Worm (Caenorhabditis elegans) whole organism, dauer: ENCODE data around the gene F53B2.5.

Experiments
- unc-62 ChIP-seq: sonication (generic microtip); optimal IDR thresholded peaks from 2 replicates; lab custom pipeline; 2017; ENCODE audit warnings: missing biosample characterization, missing genetic modification reagents, missing genetic modification characterization

The F53B2.5 gene

DNA sequence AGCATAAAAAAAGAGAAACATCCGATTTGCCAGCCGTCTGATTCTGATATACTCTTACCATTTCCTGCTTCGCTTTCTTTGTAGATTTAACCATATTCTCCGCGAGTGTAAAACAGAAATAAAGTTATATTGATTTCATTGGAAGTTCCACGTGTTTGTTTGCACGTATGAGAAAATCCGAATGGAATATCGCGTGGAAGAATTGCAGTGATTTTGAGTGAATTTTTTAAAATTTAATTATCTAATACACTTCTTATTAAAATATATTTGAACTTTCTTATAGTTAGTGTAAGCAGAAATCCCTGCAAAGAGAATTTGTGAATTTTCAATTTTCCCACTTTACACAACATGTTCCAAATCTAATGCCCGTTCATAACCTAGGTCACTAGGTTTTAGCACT is at the start of gene F53B2.5:
F53B2.5 (minus strand) TSS at position 101 of the 400 bp plus-strand sequence.
- TF ChIP-seq unc-62 (GFP tag; lab: Kevin White, UChicago) = no peak

ce11 chrIV:12574265-12574664 is 43.3 kb upstream of the F53B2.5 start:
- no peak for TF ChIP-seq unc-62 (GFP tag; lab: Kevin White, UChicago)

DNA sequence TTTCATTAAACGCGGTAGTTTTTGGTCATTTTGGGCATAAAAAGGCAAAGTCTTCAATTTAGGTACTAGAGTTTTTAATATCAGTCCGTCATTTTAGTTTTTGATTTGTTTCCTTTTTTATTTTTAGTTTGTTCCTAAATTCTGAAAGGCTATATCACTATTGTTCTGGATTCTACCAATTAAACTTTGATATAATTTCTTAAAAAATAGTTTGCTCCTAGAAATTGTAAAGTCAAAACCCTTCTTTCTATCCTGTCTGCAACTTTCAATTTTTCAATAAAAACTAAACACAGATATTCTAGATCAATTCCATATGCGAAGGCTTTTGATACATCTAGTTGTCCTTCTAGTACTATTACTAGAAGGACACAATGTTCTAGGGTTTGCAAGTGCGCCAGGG is 42.1 kb upstream of the F53B2.5 start, which contains the start of gene K08E7.5:
K08E7.5 (plus strand) TSS at position 301 of the 400 bp plus-strand sequence.
- TF ChIP-seq unc-62 (GFP tag; lab: Kevin White, UChicago) = no peak

DNA sequence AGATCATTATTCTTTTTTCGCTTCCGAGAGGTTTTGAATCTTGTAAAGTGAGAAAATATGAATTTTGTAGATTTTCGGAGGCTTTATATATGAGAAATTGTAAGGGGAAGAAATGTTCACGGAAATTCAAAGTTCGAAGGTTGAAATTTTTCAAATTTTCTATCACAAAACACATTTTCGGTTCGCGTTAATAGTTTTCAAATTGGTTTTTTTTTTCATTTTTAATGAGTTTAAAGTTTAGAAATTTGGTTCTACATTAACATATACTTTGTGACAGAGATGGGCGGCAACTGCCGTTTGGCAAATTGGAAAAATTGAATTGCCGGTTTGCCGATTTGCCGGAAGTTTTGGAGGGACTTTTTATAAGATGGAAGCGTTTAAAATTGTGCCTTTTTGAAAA is 40.1 kb upstream of the F53B2.5 start, which contains the start of gene K08E7.4:
K08E7.4 (minus strand) TSS at position 101 of the 400 bp plus-strand sequence.
- no peak for TF ChIP-seq unc-62 (GFP tag; lab: Kevin White, UChicago)

ce11 chrIV:12570546-12570945 is 39.6 kb upstream of the F53B2.5 start:
- no peak for TF ChIP-seq unc-62 (GFP tag; lab: Kevin White, UChicago)

DNA sequence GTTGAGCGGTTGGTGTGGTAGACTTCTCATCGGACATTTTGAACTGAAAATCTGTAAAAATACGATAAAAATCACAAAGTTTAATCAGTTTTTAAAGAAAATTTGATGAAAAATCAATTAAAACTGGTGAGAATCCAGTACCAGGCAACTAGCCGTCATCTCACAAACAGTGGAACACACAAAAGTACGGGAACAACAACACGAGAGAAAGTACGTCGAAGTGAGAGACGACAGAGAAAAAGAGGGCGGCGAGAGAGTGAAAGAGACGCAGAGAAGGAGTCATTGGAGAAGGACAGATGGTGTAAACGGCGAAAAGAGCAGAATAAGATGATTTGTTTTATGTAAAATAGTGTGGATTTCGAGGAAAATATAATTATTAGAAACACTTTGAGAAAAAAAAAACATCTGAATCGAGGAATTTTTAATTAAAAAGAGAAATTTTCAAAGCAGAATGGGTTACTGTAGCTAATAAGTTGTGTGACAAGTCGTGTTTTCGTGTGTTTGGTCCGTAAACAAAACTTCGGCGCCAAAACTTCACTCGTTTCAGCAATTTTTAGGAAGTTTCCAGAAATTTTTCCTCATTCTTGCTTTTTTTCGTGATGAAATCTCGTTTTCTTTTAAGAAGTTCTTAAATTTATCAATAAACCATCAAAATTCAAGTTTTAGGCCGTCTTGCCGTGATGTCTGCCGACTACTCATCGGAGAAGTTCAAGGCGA is 36.4 kb upstream of the F53B2.5 start, which contains the start of the genes hsb-1 and let-99:
hsb-1 (minus strand) TSS at position 51 of the 717 bp plus-strand sequence.
let-99 (plus strand) TSS at position 667 of the 717 bp plus-strand sequence.
- no peak for TF ChIP-seq unc-62 (GFP tag; lab: Kevin White, UChicago)

ce11 chrIV:12565933-12566540 is 35.1 kb upstream of the F53B2.5 start, which contains the start of gene eak-7:
Gene eak-7, minus strand, starts transcription at chrIV:12565983.
- no peak for TF ChIP-seq unc-62 (GFP tag; lab: Kevin White, UChicago)

- no peak for TF ChIP-seq unc-62 (GFP tag; lab: Kevin White, UChicago)
Observed at ce11 chrIV:12560568-12560967, 29.6 kb upstream of the F53B2.5 start, which contains the start of gene snb-7. Gene snb-7, plus strand, starts transcription at chrIV:12560868.

ce11 chrIV:12558925-12559450 is 28.0 kb upstream of the F53B2.5 start, which contains the start of the genes ZK795.2 and ZK795.3:
Gene ZK795.2, minus strand, starts transcription at chrIV:12558975.
Gene ZK795.3, plus strand, starts transcription at chrIV:12559365.
- no peak for TF ChIP-seq unc-62 (GFP tag; lab: Kevin White, UChicago)

DNA sequence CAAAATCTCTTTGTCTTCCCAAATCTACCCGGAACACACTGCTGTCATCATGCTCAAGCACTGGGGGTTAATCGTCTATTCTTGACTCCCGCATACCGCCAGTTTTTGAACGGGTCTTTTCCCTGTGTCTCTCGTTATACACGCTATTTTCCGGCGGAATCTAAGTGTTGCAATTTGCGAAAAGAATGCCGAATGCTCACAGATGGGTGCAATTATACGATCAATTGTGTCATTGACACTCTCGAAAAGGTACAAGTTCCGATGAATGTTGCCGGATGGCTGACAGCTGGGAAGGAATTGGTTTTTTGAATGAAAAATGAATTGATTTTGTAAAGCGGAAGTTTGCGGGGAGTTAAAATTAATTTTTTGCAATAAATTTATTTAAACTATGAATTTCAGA is 21.0 kb upstream of the F53B2.5 start:
- no peak for TF ChIP-seq unc-62 (GFP tag; lab: Kevin White, UChicago)

ce11 chrIV:12549014-12549413 is 18.1 kb upstream of the F53B2.5 start:
- no peak for TF ChIP-seq unc-62 (GFP tag; lab: Kevin White, UChicago)

DNA sequence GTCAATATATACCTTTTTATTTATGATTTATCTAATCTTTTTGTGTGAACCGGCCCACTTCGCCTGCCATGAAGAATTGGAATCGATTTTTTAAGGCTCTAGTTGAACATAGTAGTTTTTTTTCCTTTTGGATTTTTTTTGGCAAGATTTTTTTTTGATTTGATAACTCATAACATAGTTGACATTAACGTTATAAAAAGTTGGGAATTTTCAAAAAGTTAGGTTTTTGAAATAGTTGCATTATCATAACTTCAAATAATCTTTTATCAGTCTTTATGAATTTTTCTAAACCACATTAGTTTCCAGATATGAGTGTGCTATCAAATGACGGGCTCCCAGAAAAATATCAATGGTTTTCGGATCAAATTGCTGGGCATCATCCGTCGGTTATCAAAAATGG is 16.9 kb upstream of the F53B2.5 start, which contains the start of gene ipmk-1:
ipmk-1 (plus strand) TSS at position 301 of the 400 bp plus-strand sequence.
- TF ChIP-seq unc-62 (GFP tag; lab: Kevin White, UChicago) = no peak

ce11 chrIV:12545902-12546301 is 15.0 kb upstream of the F53B2.5 start:
- no peak for TF ChIP-seq unc-62 (GFP tag; lab: Kevin White, UChicago)

ce11 chrIV:12545393-12545792 is 14.4 kb upstream of the F53B2.5 start:
- TF ChIP-seq unc-62 (GFP tag; lab: Kevin White, UChicago) = no peak

DNA sequence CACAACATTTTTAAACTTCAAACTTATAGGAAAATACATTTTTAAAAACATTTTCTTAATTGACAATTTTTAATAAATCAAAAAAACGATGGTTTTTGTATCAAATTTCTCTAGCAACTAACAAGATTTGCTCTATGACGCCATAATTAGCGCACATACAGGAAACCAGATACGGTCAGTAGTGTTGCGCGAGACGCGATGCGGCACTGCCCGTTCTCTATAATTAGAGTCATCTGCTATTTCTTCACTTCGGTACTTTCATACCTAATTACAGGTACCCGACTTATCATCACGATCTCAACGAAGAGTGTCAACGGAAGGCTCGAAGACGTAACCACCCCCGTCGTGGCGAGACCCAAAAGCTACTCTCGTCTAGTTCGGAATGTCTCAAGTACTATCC is 13.7 kb upstream of the F53B2.5 start:
- no peak for TF ChIP-seq unc-62 (GFP tag; lab: Kevin White, UChicago)

DNA sequence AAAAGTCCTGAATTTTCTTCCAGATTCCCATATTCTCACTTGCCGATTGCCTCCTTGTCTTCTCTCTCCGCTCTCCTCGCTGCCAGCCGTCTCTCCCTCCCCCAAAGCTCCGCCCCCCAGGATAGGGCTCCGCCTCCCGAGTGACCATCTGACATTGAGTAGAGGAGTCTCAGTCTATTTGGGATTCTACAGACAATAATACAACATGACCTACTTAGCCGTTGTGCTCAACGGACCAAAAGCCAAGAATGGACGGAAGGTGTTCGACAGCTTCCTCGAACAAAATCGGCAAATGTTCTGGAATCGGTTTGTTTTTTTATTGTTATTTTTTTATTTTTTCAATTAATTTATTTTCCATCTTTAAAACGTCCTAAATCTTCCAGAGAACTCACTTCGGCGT is 11.1 kb upstream of the F53B2.5 start, which contains the start of gene ham-1:
ham-1 (plus strand) TSS at position 173 of the 400 bp plus-strand sequence.
- TF ChIP-seq unc-62 (GFP tag; lab: Kevin White, UChicago) = no peak
